Fruit fly (Drosophila melanogaster): ENCODE results near the gene CG13679.

DNA sequence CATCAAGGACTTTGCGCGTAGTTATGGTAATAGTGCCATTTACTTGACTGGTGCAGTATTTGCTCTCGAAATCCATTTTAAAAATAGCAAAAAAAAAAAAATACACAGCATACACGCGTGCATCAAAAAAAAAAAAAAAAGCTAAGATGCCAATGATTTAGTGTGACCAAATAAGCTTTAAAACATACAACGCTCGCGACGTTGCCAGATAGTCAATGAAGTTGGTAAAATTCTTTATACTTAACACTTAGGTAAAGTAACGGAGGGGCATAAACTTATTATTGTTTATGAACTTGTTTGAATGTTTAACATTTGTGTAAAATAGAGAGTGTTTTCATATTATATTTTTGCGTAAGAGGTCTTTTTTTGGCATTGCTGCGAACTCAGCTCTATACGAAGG, 8.0 kb downstream of the CG13679 start, which contains the start of gene tut:
- TF ChIP-seq usp (GFP tag; optimal IDR thresholded peaks at IDR 0.05) = no peak
- TF ChIP-seq EcR (GFP tag; optimal IDR thresholded peaks at IDR 0.05) = no peak
- no peak for TF ChIP-seq Dll (optimal IDR thresholded peaks at IDR 0.05)
- no peak for TF ChIP-seq CG8478 (optimal IDR thresholded peaks at IDR 0.05)

Data from whole organism.